Fruit fly (Drosophila melanogaster): ENCODE results near the gene Det.

The Det gene

DNA sequence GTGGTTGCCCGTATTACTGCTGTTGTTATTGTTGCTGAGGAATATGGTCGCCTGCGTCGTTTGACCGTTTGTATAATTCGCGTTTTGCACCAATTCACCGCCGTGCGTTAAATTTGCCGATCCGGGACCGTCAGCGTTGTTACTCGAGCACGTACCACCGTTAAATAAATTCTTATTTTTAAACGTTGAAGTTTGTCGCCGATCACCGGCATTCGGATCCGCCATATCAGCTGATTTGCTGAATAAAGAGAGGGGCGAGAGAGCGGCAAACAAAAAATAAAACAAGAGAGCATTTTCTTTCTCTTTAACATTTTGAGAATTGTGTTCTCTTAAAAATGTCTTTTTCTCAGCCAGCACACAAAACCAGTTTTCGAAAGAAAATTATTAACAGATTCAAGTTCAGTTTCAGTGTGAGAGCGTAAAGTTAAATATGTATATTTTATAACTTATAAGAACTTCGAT, 30.5 kb upstream of the Det start (continued):
- TF ChIP-seq ara (GFP tag; IDR thresholded peaks at IDR 0.05) (no peak), CG9437 (GFP tag; optimal IDR thresholded peaks at IDR 0.05) (no peak), CG3163 (GFP tag; optimal IDR thresholded peaks at IDR 0.05) (peak; percentile 96), CG7786 (GFP tag; optimal IDR thresholded peaks at IDR 0.05) (no peak), phol (tag; optimal IDR thresholded peaks at IDR 0.05) (no peak), lbe (GFP tag; optimal IDR thresholded peaks at IDR 0.05) (peak; percentile 62), croc (GFP tag; conservative IDR thresholded peaks at IDR 0.05) (no peak), Nf-YB (GFP tag; optimal IDR thresholded peaks at IDR 0.05) (no peak), seq (GFP tag; IDR thresholded peaks at IDR 0.05) (no peak), sens (GFP tag) (peak; percentile 42), CG4360 (GFP tag; IDR thresholded peaks at IDR 0.05) (peak; percentile 62; the same call in 1 of the 2 replicates), TFAM (GFP tag; optimal IDR thresholded peaks at IDR 0.05) (no peak), sob (GFP tag; IDR thresholded peaks at IDR 0.05) (0 out of 2 replicates have a peak, but pooled peaks have one; percentile 13), lilli (GFP tag; optimal IDR thresholded peaks at IDR 0.05) (no peak), ci (GFP tag; IDR thresholded peaks at IDR 0.05) (peak; percentile 56; the same call in 1 of the 3 replicates), crol (GFP tag; IDR thresholded peaks at IDR 0.05) (no peak), Atf3 (GFP tag; optimal IDR thresholded peaks at IDR 0.05) (no peak), Kr (GFP tag; optimal IDR thresholded peaks at IDR 0.05) (no peak), Scr (GFP tag; IDR thresholded peaks at IDR 0.05; ENCODE audit: partially characterized antibody) (peak; percentile 21; the same call in 1 of the 2 replicates), gce (GFP tag; IDR thresholded peaks at IDR 0.05) (0 out of 3 replicates have a peak, but pooled peaks have one; percentile 27), CG10431 (GFP tag; optimal IDR thresholded peaks at IDR 0.05) (no peak), Camta (GFP tag; optimal IDR thresholded peaks at IDR 0.05) (no peak), pb (GFP tag; optimal IDR thresholded peaks at IDR 0.05) (no peak), gfzf (GFP tag; optimal IDR thresholded peaks at IDR 0.05) (no peak), Ada2b (GFP tag; IDR thresholded peaks at IDR 0.05) (no peak), CG34422 (GFP tag; IDR thresholded peaks at IDR 0.05) (peak; percentile 56; the same call in 1 of the 3 replicates), caup (GFP tag; optimal IDR thresholded peaks at IDR 0.05; ENCODE audit: severe bottlenecking) (peak; percentile 15), sr (GFP tag; IDR thresholded peaks at IDR 0.05) (no peak), Dad (GFP tag; optimal IDR thresholded peaks at IDR 0.05) (no peak), pfk (GFP tag; optimal IDR thresholded peaks at IDR 0.05) (no peak), CG11456 (GFP tag; IDR thresholded peaks at IDR 0.05) (no peak), chn (GFP tag; optimal IDR thresholded peaks at IDR 0.05) (no peak), trh (GFP tag; optimal IDR thresholded peaks at IDR 0.05) (no peak), D19B (GFP tag; optimal IDR thresholded peaks at IDR 0.05) (no peak), CHES-1-like (GFP tag; optimal IDR thresholded peaks at IDR 0.05) (peak; percentile 25), CG34224 (GFP tag; IDR thresholded peaks at IDR 0.05; ENCODE audit: partially characterized antibody) (peak; percentile 49), CG2678 (tag; optimal IDR thresholded peaks at IDR 0.05) (no peak), maf-S (GFP tag; optimal IDR thresholded peaks at IDR 0.05) (no peak), stc (GFP tag; IDR thresholded peaks at IDR 0.05) (no peak), MBD-R2 (GFP tag; IDR thresholded peaks at IDR 0.05) (peak; percentile 29; the same call in 1 of the 2 replicates), CG6791 (GFP tag; IDR thresholded peaks at IDR 0.05; ENCODE audit: partially characterized antibody) (0 out of 3 replicates have a peak, but pooled peaks have one; percentile 36), zen (tag; optimal IDR thresholded peaks at IDR 0.05) (no peak), CG10543 (GFP tag; optimal IDR thresholded peaks at IDR 0.05) (peak; percentile 50), H2.0 (GFP tag; IDR thresholded peaks at IDR 0.05) (no peak), CG12104 (GFP tag; optimal IDR thresholded peaks at IDR 0.05) (no peak), CG9932 (GFP tag; IDR thresholded peaks at IDR 0.05) (no peak), lola (GFP tag; optimal IDR thresholded peaks at IDR 0.05) (no peak), CrebB (tag; optimal IDR thresholded peaks at IDR 0.05) (no peak), CG11085 (GFP tag; IDR thresholded peaks at IDR 0.05) (0 out of 2 replicates have a peak, but pooled peaks have one; percentile 22), CG4328 (GFP tag; optimal IDR thresholded peaks at IDR 0.05) (no peak), sens-2 (GFP tag; IDR thresholded peaks at IDR 0.05) (no peak)

All from whole organism, embryonic.